Worm (Caenorhabditis elegans) whole organism, L3 larva: ENCODE results near the gene T28A11.18.

Experiments
- R02D3.7 ChIP-seq: fragments of 150-350 bp; optimal IDR thresholded peaks from 2 replicates; lab custom pipeline; 2014; ENCODE audit warnings: missing biosample characterization, missing genetic modification characterization
- ZK546.5 ChIP-seq: sonication (generic microtip); optimal IDR thresholded peaks from 2 replicates; lab custom pipeline; 2017; ENCODE audit warnings: missing biosample characterization, missing genetic modification characterization
- aly-2 ChIP-seq: fragments of 150-350 bp; optimal IDR thresholded peaks from 2 replicates; lab custom pipeline; 2014; ENCODE audit warnings: missing biosample characterization, missing genetic modification characterization
- ama-1 ChIP-seq: fragments of 150-350 bp; optimal IDR thresholded peaks from 2 replicates; lab custom pipeline; 2018
- ceh-16 ChIP-seq: sonication (generic microtip); optimal IDR thresholded peaks from 2 replicates; lab custom pipeline; 2017; ENCODE audit warnings: missing biosample characterization, missing genetic modification characterization
- ceh-28 ChIP-seq: fragments of 150-350 bp; optimal IDR thresholded peaks from 2 replicates; lab custom pipeline; 2014; ENCODE audit warnings: missing biosample characterization, missing genetic modification reagents, missing genetic modification characterization
- ceh-82 ChIP-seq: fragments of 150-350 bp; optimal IDR thresholded peaks from 2 replicates; lab custom pipeline; 2014; ENCODE audit warnings: missing biosample characterization, missing genetic modification characterization
- ceh-9 ChIP-seq: sonication (generic microtip); optimal IDR thresholded peaks from 2 replicates; lab custom pipeline; 2018; ENCODE audit warnings: missing biosample characterization, missing genetic modification characterization
- daf-12 ChIP-seq: fragments of 150-350 bp; optimal IDR thresholded peaks from 2 replicates; lab custom pipeline; 2014; ENCODE audit warnings: missing biosample characterization, missing genetic modification reagents, missing genetic modification characterization
- egl-27 ChIP-seq: sonication (generic microtip); optimal IDR thresholded peaks from 4 replicates; lab custom pipeline; 2017; ENCODE audit warnings: missing biosample characterization, missing genetic modification reagents, missing genetic modification characterization
- egl-5 ChIP-seq: fragments of 150-350 bp; optimal IDR thresholded peaks from 2 replicates; lab custom pipeline; 2017; ENCODE audit warnings: missing biosample characterization, missing genetic modification reagents, missing genetic modification characterization, inconsistent platforms
- elt-1 ChIP-seq: fragments of 150-350 bp; optimal IDR thresholded peaks from 2 replicates; lab custom pipeline; 2014; ENCODE audit warnings: missing biosample characterization, missing genetic modification characterization
- elt-2 ChIP-seq: sonication (generic microtip); optimal IDR thresholded peaks from 2 replicates; lab custom pipeline; 2016; ENCODE audit warnings: missing genetic modification reagents, mild to moderate bottlenecking, missing genetic modification characterization, missing compliant biosample characterization
- elt-3 ChIP-seq, 3 experiments: fragments of 150-350 bp in 1 of 3; sonication (generic microtip) in 2 of 3; optimal IDR thresholded peaks; 2 replicates in 2 of 3; 4 replicates in 1 of 3; lab custom pipeline; 2014 to 2017; ENCODE audit warnings: missing biosample characterization in 3 of 3, missing genetic modification characterization in 3 of 3
- eor-1 ChIP-seq, 2 experiments: fragments of 150-350 bp; optimal IDR thresholded peaks; 2 replicates each; lab custom pipeline; 2014 to 2018; ENCODE audit warnings: missing biosample characterization in 2 of 2, missing genetic modification characterization in 2 of 2
- fos-1 ChIP-seq: fragments of 150-350 bp; optimal IDR thresholded peaks from 2 replicates; lab custom pipeline; 2014; ENCODE audit warnings: missing biosample characterization, missing genetic modification characterization
- hmg-11 ChIP-seq: sonication (generic microtip); optimal IDR thresholded peaks from 2 replicates; lab custom pipeline; 2016; ENCODE audit warnings: missing genetic modification characterization, missing compliant biosample characterization
- lin-39 ChIP-seq: fragments of 150-350 bp; optimal IDR thresholded peaks from 2 replicates; lab custom pipeline; 2018; ENCODE audit warnings: missing biosample characterization, missing genetic modification reagents, missing genetic modification characterization
- lsy-12 ChIP-seq: sonication (generic microtip); optimal IDR thresholded peaks from 2 replicates; lab custom pipeline; 2016; ENCODE audit warnings: mild to moderate bottlenecking, missing genetic modification characterization, missing compliant biosample characterization
- mdl-1 ChIP-seq: fragments of 150-350 bp; optimal IDR thresholded peaks from 2 replicates; lab custom pipeline; 2014; ENCODE audit warnings: missing biosample characterization, missing genetic modification characterization
- mml-1 ChIP-seq: fragments of 150-350 bp; sonication (generic microtip); optimal IDR thresholded peaks from 3 replicates; lab custom pipeline; 2014; ENCODE audit warnings: missing biosample characterization, missing genetic modification characterization
- nhr-11 ChIP-seq: fragments of 150-350 bp; optimal IDR thresholded peaks from 2 replicates; lab custom pipeline; 2014; ENCODE audit warnings: missing biosample characterization, missing genetic modification characterization
- nhr-25 ChIP-seq: sonication (generic microtip); optimal IDR thresholded peaks from 2 replicates; lab custom pipeline; 2017; ENCODE audit warnings: missing biosample characterization, missing genetic modification characterization
- nhr-43 ChIP-seq: sonication (generic microtip); optimal IDR thresholded peaks from 2 replicates; lab custom pipeline; 2016; ENCODE audit warnings: mild to moderate bottlenecking, missing genetic modification characterization, missing compliant biosample characterization; ENCODE audit not compliant: poor library complexity, severe bottlenecking
- pha-4 ChIP-seq: fragments of 150-350 bp; optimal IDR thresholded peaks from 2 replicates; lab custom pipeline; 2014; ENCODE audit warnings: missing biosample characterization, missing genetic modification reagents, missing genetic modification characterization
- pqm-1 ChIP-seq: fragments of 150-350 bp; optimal IDR thresholded peaks from 2 replicates; lab custom pipeline; 2017; ENCODE audit warnings: missing biosample characterization, missing genetic modification characterization, inconsistent platforms
- sea-2 ChIP-seq: fragments of 150-350 bp; sonication (generic microtip); optimal IDR thresholded peaks from 4 replicates; lab custom pipeline; 2014; ENCODE audit warnings: missing biosample characterization, missing genetic modification reagents, missing genetic modification characterization
- skn-1 ChIP-seq: fragments of 150-350 bp; optimal IDR thresholded peaks from 2 replicates; lab custom pipeline; 2014; ENCODE audit warnings: missing biosample characterization, missing genetic modification characterization
- snpc-4 ChIP-seq: fragments of 150-350 bp; optimal IDR thresholded peaks from 2 replicates; lab custom pipeline; 2014; ENCODE audit warnings: missing biosample characterization, missing genetic modification characterization
- unc-39 ChIP-seq: sonication (generic microtip); optimal IDR thresholded peaks from 4 replicates; lab custom pipeline; 2017; ENCODE audit warnings: missing biosample characterization, missing genetic modification characterization
- unc-62 ChIP-seq: fragments of 150-350 bp; sonication (generic microtip); optimal IDR thresholded peaks from 4 replicates; lab custom pipeline; 2014; ENCODE audit warnings: missing biosample characterization, missing genetic modification reagents, missing genetic modification characterization
- zag-1 ChIP-seq: fragments of 150-350 bp; optimal IDR thresholded peaks from 2 replicates; lab custom pipeline; 2014; ENCODE audit warnings: missing biosample characterization, missing genetic modification characterization
- ztf-11 ChIP-seq: fragments of 150-350 bp; optimal IDR thresholded peaks from 2 replicates; lab custom pipeline; 2014; ENCODE audit warnings: missing biosample characterization, missing genetic modification characterization
- ztf-4 ChIP-seq: fragments of 150-350 bp; optimal IDR thresholded peaks from 2 replicates; lab custom pipeline; 2014; ENCODE audit warnings: missing biosample characterization, missing genetic modification characterization

The T28A11.18 gene

ce11 chrV:3260075-3260474 lies 7.8 kb downstream of the T28A11.18 start, which contains the start of gene srbc-5:
Gene srbc-5 (plus strand): TSS chrV:3260375.
- no peak for TF ChIP-seq skn-1 (tag; lab: Kevin White, UChicago)
- no peak for TF ChIP-seq ztf-4 (tag; lab: Kevin White, UChicago)
- no peak for TF ChIP-seq ZK546.5 (tag; lab: Kevin White, UChicago)
- TF ChIP-seq R02D3.7 (tag; lab: Kevin White, UChicago): no peak
- no peak for TF ChIP-seq ztf-11 (tag; lab: Kevin White, UChicago)
- TF ChIP-seq sea-2 (GFP tag; lab: Kevin White, UChicago): no peak
- TF ChIP-seq ceh-16: no peak
- TF ChIP-seq nhr-25 (tag; lab: Kevin White, UChicago): no peak
- no peak for TF ChIP-seq ceh-82 (tag; lab: Kevin White, UChicago)
- no peak for TF ChIP-seq fos-1 (tag; lab: Kevin White, UChicago)
- TF ChIP-seq unc-39 (tag; lab: Kevin White, UChicago): no peak
- no peak for TF ChIP-seq ceh-28 (tag; lab: Kevin White, UChicago)
- no peak for TF ChIP-seq aly-2 (tag; lab: Kevin White, UChicago)
- no peak for TF ChIP-seq pqm-1 (tag; lab: Kevin White, UChicago)
- no peak for TF ChIP-seq nhr-11 (tag; lab: Kevin White, UChicago)
- TF ChIP-seq egl-5 (tag; lab: Kevin White, UChicago): no peak
- TF ChIP-seq zag-1: no peak

DNA sequence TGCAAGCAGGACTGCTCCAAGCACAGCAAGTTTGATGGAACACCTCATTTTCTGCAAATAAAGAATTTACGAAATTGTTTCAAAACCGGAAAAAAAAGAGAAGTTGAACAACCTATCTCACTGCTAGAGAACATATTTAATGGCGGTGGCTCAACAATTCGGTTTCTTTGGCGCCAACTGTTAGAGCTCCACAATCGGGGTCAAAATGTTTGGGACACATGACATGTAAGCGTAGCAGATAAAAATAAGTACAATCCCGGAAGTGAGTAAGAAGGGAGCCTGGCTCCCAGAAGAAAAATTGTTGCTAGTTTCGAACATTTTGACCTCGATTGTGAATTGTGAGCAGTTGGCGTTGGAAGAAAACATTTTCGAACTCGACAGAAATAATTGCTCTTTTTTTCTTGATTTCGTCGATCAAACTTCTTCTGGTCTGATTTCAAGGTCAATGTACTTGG lies 8.7 kb downstream of the T28A11.18 start, which contains the start of gene T28A11.16:
Gene T28A11.16, minus strand, starts transcription at position 51 of the 455 bp plus-strand sequence.
- TF ChIP-seq ceh-82 (tag; lab: Kevin White, UChicago) (no peak), nhr-25 (tag; lab: Kevin White, UChicago) (no peak), elt-3 (tag; optimal IDR thresholded peaks at IDR 0.05; lab: Kevin White, UChicago) (no peak), skn-1 (tag; lab: Kevin White, UChicago) (no peak), nhr-43 (tag; lab: Kevin White, UChicago) (no peak), elt-1 (no peak), lsy-12 (tag; lab: Kevin White, UChicago) (no peak), snpc-4 (no peak), elt-2 (no peak), mml-1 (no peak), pha-4 (tag; lab: Kevin White, UChicago) (no peak), nhr-11 (tag; lab: Kevin White, UChicago) (no peak), ama-1 (lab: Kevin White, UChicago) (no peak), daf-12 (no peak), ZK546.5 (tag; lab: Kevin White, UChicago) (no peak)

DNA sequence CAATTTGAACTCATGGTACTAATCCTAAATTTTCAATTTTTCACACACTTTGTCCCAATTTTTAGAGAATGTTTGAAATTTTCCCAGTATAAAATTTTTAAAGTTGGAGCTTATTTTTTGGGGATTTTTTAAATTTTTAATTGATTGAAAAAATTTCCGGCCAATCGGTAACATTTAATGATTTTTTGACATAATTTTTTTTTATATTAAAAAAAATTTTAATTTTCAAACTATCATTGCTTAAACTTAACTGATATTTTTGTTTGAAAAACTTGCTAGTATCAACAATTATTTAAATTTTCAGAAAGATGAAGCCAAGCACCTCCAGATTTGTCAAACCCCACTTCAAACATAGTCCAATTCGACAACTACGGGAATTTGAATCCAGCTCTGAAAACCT lies 10.6 kb downstream of the T28A11.18 start, which contains the start of gene T28A11.22:
Gene T28A11.22, plus strand, starts transcription at position 301 of the 400 bp plus-strand sequence.
- TF ChIP-seq skn-1 (tag; lab: Kevin White, UChicago) (no peak), pha-4 (tag; lab: Kevin White, UChicago) (no peak), ceh-9 (tag; lab: Kevin White, UChicago) (no peak), zag-1 (no peak), unc-62 (GFP tag; lab: Kevin White, UChicago) (no peak)

- no peak for TF ChIP-seq elt-2
- TF ChIP-seq hmg-11 (tag; lab: Kevin White, UChicago): no peak
- TF ChIP-seq lin-39: no peak
- TF ChIP-seq mdl-1 (tag; lab: Kevin White, UChicago): no peak
These were observed 11.0 kb downstream of the T28A11.18 start for ce11 chrV:3256809-3257208.

DNA sequence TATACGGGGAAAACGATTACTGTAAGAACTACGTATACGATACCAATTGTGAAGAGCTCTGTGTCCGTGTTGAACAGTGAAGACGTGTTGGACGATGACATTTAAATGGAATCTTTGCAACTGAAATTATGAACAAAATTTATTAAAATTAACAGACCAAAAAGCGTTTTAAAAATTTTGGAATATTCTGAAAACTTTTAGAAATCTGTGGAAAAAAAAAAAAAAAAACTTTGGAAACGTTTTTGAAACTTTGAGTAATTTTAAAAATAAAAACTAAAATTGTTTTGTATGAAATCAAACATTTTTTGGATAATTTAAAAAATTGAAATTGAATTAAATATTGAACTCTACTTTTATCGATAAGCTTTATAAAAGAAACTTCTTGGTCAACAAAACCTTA lies 11.8 kb downstream of the T28A11.18 start, which contains the start of gene srt-63:
Gene srt-63, minus strand, starts transcription at position 101 of the 400 bp plus-strand sequence.
- TF ChIP-seq eor-1 (tag; optimal IDR thresholded peaks at IDR 0.05; lab: Kevin White, UChicago) (no peak), egl-27 (tag; lab: Kevin White, UChicago) (no peak), fos-1 (tag; lab: Kevin White, UChicago) (no peak), skn-1 (tag; lab: Kevin White, UChicago) (no peak), ceh-16 (no peak), daf-12 (no peak), R02D3.7 (tag; lab: Kevin White, UChicago) (no peak), ceh-28 (tag; lab: Kevin White, UChicago) (no peak)
